3 worm cellular contexts compared by ENCODE assay signal in genomic region chrV:9095613-9096317, ce11.
TF ChIP-seq lines count a peak whose summit lies in the region.

TSS of gene F21C10.10 (plus strand) at chrV:9096267.

TF ChIP-seq in whole organism, L1 larva, 84 proteins besides CTCF, POLR2A, EP300 and RAD21 (continued from another document and continues in another):
- TF ChIP-seq nhr-20 (tag; optimal IDR thresholded peaks at IDR 0.05; lab: Kevin White, UChicago) (peak; percentile 97), egl-27 (tag; optimal IDR thresholded peaks at IDR 0.05; lab: Kevin White, UChicago) (peak; percentile 33 to 39), lsy-2 (tag; optimal IDR thresholded peaks at IDR 0.05; lab: Kevin White, UChicago) (peak; percentile 70 to 74), efl-1 (optimal IDR thresholded peaks at IDR 0.05; lab: Kevin White, UChicago) (peak; percentile 46 to 51), efl-1 (GFP tag; optimal IDR thresholded peaks at IDR 0.05 in 1 of 2; lab: Kevin White, UChicago) (peak; percentile 28 to 95), nhr-19 (GFP tag; conservative IDR thresholded peaks at IDR 0.05; lab: Robert Waterston, UW) (peak; percentile 96), nhr-76 (tag; optimal IDR thresholded peaks at IDR 0.05; lab: Kevin White, UChicago) (no peak), hlh-4 (tag; optimal IDR thresholded peaks at IDR 0.05; lab: Kevin White, UChicago) (no peak), tbx-2 (tag; optimal IDR thresholded peaks at IDR 0.05; lab: Kevin White, UChicago) (peak; percentile 86), sup-37 (GFP tag; optimal IDR thresholded peaks at IDR 0.05; lab: Kevin White, UChicago) (peak; percentile 8), lin-13 (GFP tag; optimal IDR thresholded peaks at IDR 0.05; lab: Kevin White, UChicago) (peak; percentile 59), C04F5.9 (tag; optimal IDR thresholded peaks at IDR 0.05; lab: Kevin White, UChicago) (peak; percentile 14), mef-2 (tag; optimal IDR thresholded peaks at IDR 0.05; lab: Kevin White, UChicago) (no peak), hpl-2 (GFP tag; optimal IDR thresholded peaks at IDR 0.05; lab: Kevin White, UChicago) (no peak), blmp-1 (tag; optimal IDR thresholded peaks at IDR 0.05; lab: Kevin White, UChicago) (peak; percentile 83), elt-2 (tag; optimal IDR thresholded peaks at IDR 0.05; lab: Kevin White, UChicago) (peak; percentile 83), ceh-63 (GFP tag; optimal IDR thresholded peaks at IDR 0.05; lab: Kevin White, UChicago) (no peak), aly-2 (tag; optimal IDR thresholded peaks at IDR 0.05; lab: Kevin White, UChicago) (no peak), ceh-88 (GFP tag; IDR thresholded peaks at IDR 0.05; lab: Robert Waterston, UW) (no peak), alr-1 (tag; optimal IDR thresholded peaks at IDR 0.05; lab: Kevin White, UChicago; ENCODE audit: borderline replicate concordance) (no peak), nhr-47 (tag; optimal IDR thresholded peaks at IDR 0.05; lab: Kevin White, UChicago) (peak; percentile 70), grh-1 (GFP tag; IDR thresholded peaks at IDR 0.05; lab: Robert Waterston, UW) (peak; percentile 67), mep-1 (tag; optimal IDR thresholded peaks at IDR 0.05; lab: Kevin White, UChicago) (peak; percentile 87), C16A3.4 (tag; optimal IDR thresholded peaks at IDR 0.05; lab: Kevin White, UChicago) (peak; percentile 75), irx-1 (tag; optimal IDR thresholded peaks at IDR 0.05; lab: Kevin White, UChicago) (peak; percentile 69), mdl-1 (tag; optimal IDR thresholded peaks at IDR 0.05; lab: Kevin White, UChicago) (peak in 1 of 2 experiments; percentile 98), pax-3 (tag; optimal IDR thresholded peaks at IDR 0.05; lab: Kevin White, UChicago) (peak; percentile 16), nhr-84 (tag; optimal IDR thresholded peaks at IDR 0.05; lab: Kevin White, UChicago) (no peak), sox-4 (tag; optimal IDR thresholded peaks at IDR 0.05; lab: Kevin White, UChicago) (no peak), mab-9 (GFP tag; IDR thresholded peaks at IDR 0.05; lab: Robert Waterston, UW) (0 out of 2 replicates have a peak, but pooled peaks have one; percentile 7), lin-15B (tag; optimal IDR thresholded peaks at IDR 0.05; lab: Kevin White, UChicago) (no peak), zip-4 (GFP tag; optimal IDR thresholded peaks at IDR 0.05; lab: Kevin White, UChicago) (no peak), efl-3 (GFP tag; optimal IDR thresholded peaks at IDR 0.05; lab: Kevin White, UChicago) (no peak), nhr-28 (tag; optimal IDR thresholded peaks at IDR 0.05; lab: Kevin White, UChicago) (no peak), unc-30 (tag; optimal IDR thresholded peaks at IDR 0.05; lab: Kevin White, UChicago) (no peak), jun-1 (tag; optimal IDR thresholded peaks at IDR 0.05; lab: Kevin White, UChicago) (peak; percentile 41), swsn-7 (tag; optimal IDR thresholded peaks at IDR 0.05; lab: Kevin White, UChicago) (peak; percentile 62), ets-5 (GFP tag; IDR thresholded peaks at IDR 0.05; lab: Robert Waterston, UW) (no peak), ceh-90 (tag; optimal IDR thresholded peaks at IDR 0.05; lab: Kevin White, UChicago) (no peak), ceh-8 (GFP tag; optimal IDR thresholded peaks at IDR 0.05; lab: Kevin White, UChicago) (no peak), nhr-11 (tag; optimal IDR thresholded peaks at IDR 0.05; lab: Kevin White, UChicago) (peak; percentile 23), nhr-71 (tag; optimal IDR thresholded peaks at IDR 0.05; lab: Kevin White, UChicago) (peak; percentile 94), ceh-82 (tag; optimal IDR thresholded peaks at IDR 0.05; lab: Kevin White, UChicago) (peak in 2 of 3 experiments; percentile 9 to 31), skn-1 (tag; optimal IDR thresholded peaks at IDR 0.05; lab: Kevin White, UChicago) (peak; percentile 77)

TF ChIP-seq in whole organism, L3 larva, 47 proteins besides CTCF, POLR2A, EP300 and RAD21 (continued from another document):
- TF ChIP-seq lsy-12 (tag; optimal IDR thresholded peaks at IDR 0.05; lab: Kevin White, UChicago) (peak; percentile 41), ceh-28 (tag; optimal IDR thresholded peaks at IDR 0.05; lab: Kevin White, UChicago) (peak; percentile 80), ceh-9 (tag; optimal IDR thresholded peaks at IDR 0.05; lab: Kevin White, UChicago) (no peak), pqm-1 (tag; optimal IDR thresholded peaks at IDR 0.05; lab: Kevin White, UChicago) (peak; percentile 89), lin-15B (tag; optimal IDR thresholded peaks at IDR 0.05; lab: Kevin White, UChicago) (no peak), nhr-77 (tag; optimal IDR thresholded peaks at IDR 0.05; lab: Kevin White, UChicago) (peak; percentile 23), elt-3 (tag; optimal IDR thresholded peaks at IDR 0.05; lab: Kevin White, UChicago) (peak in 2 of 3 experiments; percentile 43 to 81), tbx-2 (tag; optimal IDR thresholded peaks at IDR 0.05; lab: Kevin White, UChicago) (peak; percentile 57), ztf-11 (tag; optimal IDR thresholded peaks at IDR 0.05; lab: Kevin White, UChicago) (no peak), nhr-28 (tag; optimal IDR thresholded peaks at IDR 0.05; lab: Kevin White, UChicago) (no peak), nhr-237 (tag; optimal IDR thresholded peaks at IDR 0.05; lab: Kevin White, UChicago) (no peak), ama-1 (optimal IDR thresholded peaks at IDR 0.05; lab: Kevin White, UChicago) (no peak), nfya-1 (tag; optimal IDR thresholded peaks at IDR 0.05; lab: Kevin White, UChicago; ENCODE audit: insufficient read depth) (peak; percentile 85), nhr-25 (tag; optimal IDR thresholded peaks at IDR 0.05; lab: Kevin White, UChicago) (peak; percentile 94), fos-1 (tag; optimal IDR thresholded peaks at IDR 0.05; lab: Kevin White, UChicago) (peak; percentile 15), hmg-11 (tag; optimal IDR thresholded peaks at IDR 0.05; lab: Kevin White, UChicago) (peak; percentile 62), lin-39 (tag; optimal IDR thresholded peaks at IDR 0.05; lab: Kevin White, UChicago) (peak; percentile 84), nhr-23 (tag; optimal IDR thresholded peaks at IDR 0.05; lab: Kevin White, UChicago) (peak; percentile 95)

TF ChIP-seq in whole organism, young adult, 124 proteins besides CTCF, POLR2A, EP300 and RAD21 (continued from another document):
- TF ChIP-seq B0261.1 (tag; optimal IDR thresholded peaks at IDR 0.05; lab: Kevin White, UChicago), result no peak
- peak; percentile 62; the same call in 1 of the 2 replicates for TF ChIP-seq hsf-1 (GFP tag; IDR thresholded peaks at IDR 0.05; lab: Robert Waterston, UW)
- peak; percentile 80 for TF ChIP-seq K11D2.4 (GFP tag; IDR thresholded peaks at IDR 0.05; lab: Robert Waterston, UW)
- no peak for TF ChIP-seq ztf-25 (GFP tag; IDR thresholded peaks at IDR 0.05; lab: Robert Waterston, UW)
- TF ChIP-seq ceh-40 (GFP tag; IDR thresholded peaks at IDR 0.05; lab: Robert Waterston, UW), result no peak
- TF ChIP-seq mcd-1 (GFP tag; IDR thresholded peaks at IDR 0.05; lab: Robert Waterston, UW), result peak; percentile 50
- TF ChIP-seq dpff-1 (tag; optimal IDR thresholded peaks at IDR 0.05; lab: Kevin White, UChicago), result no peak
- no peak for TF ChIP-seq ceh-100 (GFP tag; IDR thresholded peaks at IDR 0.05; lab: Robert Waterston, UW)
- no peak for TF ChIP-seq ztf-28 (GFP tag; IDR thresholded peaks at IDR 0.05; lab: Robert Waterston, UW)
- no peak for TF ChIP-seq him-1 (tag; optimal IDR thresholded peaks at IDR 0.05; lab: Kevin White, UChicago)
- TF ChIP-seq die-1 (tag; optimal IDR thresholded peaks at IDR 0.05; lab: Kevin White, UChicago), result peak; percentile 21
- TF ChIP-seq F22D6.2 (tag; optimal IDR thresholded peaks at IDR 0.05; lab: Kevin White, UChicago), result peak; percentile 94
- no peak for TF ChIP-seq ceh-91 (GFP tag; IDR thresholded peaks at IDR 0.05; lab: Robert Waterston, UW)
- peak; percentile 27 for TF ChIP-seq nhr-90 (tag; optimal IDR thresholded peaks at IDR 0.05; lab: Kevin White, UChicago)
- TF ChIP-seq fkh-3 (tag; optimal IDR thresholded peaks at IDR 0.05; lab: Kevin White, UChicago), result no peak
- no peak for TF ChIP-seq sea-2 (GFP tag; IDR thresholded peaks at IDR 0.05; lab: Robert Waterston, UW)
- TF ChIP-seq madf-10 (tag; optimal IDR thresholded peaks at IDR 0.05; lab: Kevin White, UChicago), result peak; percentile 72
- no peak for TF ChIP-seq bed-1 (GFP tag; IDR thresholded peaks at IDR 0.05; lab: Robert Waterston, UW)
- no peak for TF ChIP-seq madf-6 (GFP tag; IDR thresholded peaks at IDR 0.05; lab: Robert Waterston, UW)
- TF ChIP-seq lin-54 (GFP tag; optimal IDR thresholded peaks at IDR 0.05; lab: Kevin White, UChicago), result peak; percentile 55
- TF ChIP-seq hlh-12 (tag; optimal IDR thresholded peaks at IDR 0.05; lab: Kevin White, UChicago), result no peak
- TF ChIP-seq C17E4.6 (GFP tag; IDR thresholded peaks at IDR 0.05; lab: Robert Waterston, UW), result no peak
- peak; percentile 78 for TF ChIP-seq dox-1 (GFP tag; IDR thresholded peaks at IDR 0.05; lab: Robert Waterston, UW)
- TF ChIP-seq F39B2.1 (GFP tag; IDR thresholded peaks at IDR 0.05; lab: Robert Waterston, UW), result no peak
- TF ChIP-seq mes-4 (tag; optimal IDR thresholded peaks at IDR 0.05; lab: Kevin White, UChicago), result no peak
- TF ChIP-seq C06A6.2 (GFP tag; conservative IDR thresholded peaks at IDR 0.05; lab: Robert Waterston, UW), result peak; percentile 88
- TF ChIP-seq lsl-1 (GFP tag; optimal IDR thresholded peaks at IDR 0.05; lab: Kevin White, UChicago), result no peak
- TF ChIP-seq sptf-2 (GFP tag; optimal IDR thresholded peaks at IDR 0.05; lab: Kevin White, UChicago), result no peak
- TF ChIP-seq zfh-2 (GFP tag; conservative IDR thresholded peaks at IDR 0.05; lab: Robert Waterston, UW), result no peak
- no peak for TF ChIP-seq mxl-1 (tag; optimal IDR thresholded peaks at IDR 0.05; lab: Kevin White, UChicago)
- peak; percentile 58 for TF ChIP-seq ekl-4 (GFP tag; IDR thresholded peaks at IDR 0.05; lab: Robert Waterston, UW)
- peak; percentile 87 for TF ChIP-seq ztf-26 (tag; optimal IDR thresholded peaks at IDR 0.05; lab: Kevin White, UChicago)
- no peak for TF ChIP-seq ets-4 (GFP tag; optimal IDR thresholded peaks at IDR 0.05; lab: Kevin White, UChicago)
- peak; percentile 59; the same call in 1 of the 2 replicates for TF ChIP-seq B0336.3 (GFP tag; IDR thresholded peaks at IDR 0.05; lab: Robert Waterston, UW)
- TF ChIP-seq tbx-9 (tag; optimal IDR thresholded peaks at IDR 0.05; lab: Kevin White, UChicago; ENCODE audit: borderline replicate concordance), result no peak
- TF ChIP-seq egl-18 (GFP tag; IDR thresholded peaks at IDR 0.05; lab: Robert Waterston, UW), result no peak
- TF ChIP-seq B0019.2 (GFP tag; conservative IDR thresholded peaks at IDR 0.05; lab: Robert Waterston, UW), result no peak
- TF ChIP-seq rec-8 (tag; optimal IDR thresholded peaks at IDR 0.05; lab: Kevin White, UChicago), result no peak
- peak; percentile 67 for TF ChIP-seq K12H6.12 (tag; optimal IDR thresholded peaks at IDR 0.05; lab: Kevin White, UChicago)
- TF ChIP-seq mel-28 (tag; optimal IDR thresholded peaks at IDR 0.05; lab: Kevin White, UChicago; ENCODE audit: borderline replicate concordance), result no peak
- TF ChIP-seq nhr-179 (tag; optimal IDR thresholded peaks at IDR 0.05; lab: Kevin White, UChicago), result no peak
- TF ChIP-seq nfya-1 (tag; optimal IDR thresholded peaks at IDR 0.05; lab: Kevin White, UChicago; ENCODE audit: borderline replicate concordance, insufficient read depth), result no peak
- TF ChIP-seq attf-6 (GFP tag; IDR thresholded peaks at IDR 0.05; lab: Robert Waterston, UW), result no peak
- no peak for TF ChIP-seq sdz-38 (tag; optimal IDR thresholded peaks at IDR 0.05; lab: Kevin White, UChicago)
- TF ChIP-seq madf-8 (GFP tag; conservative IDR thresholded peaks at IDR 0.05; lab: Robert Waterston, UW), result no peak
- no peak for TF ChIP-seq unc-130 (GFP tag; optimal IDR thresholded peaks at IDR 0.05; lab: Kevin White, UChicago)
- peak; percentile 91 for TF ChIP-seq lin-40 (tag; optimal IDR thresholded peaks at IDR 0.05; lab: Kevin White, UChicago)
- TF ChIP-seq xnd-1 (tag; optimal IDR thresholded peaks at IDR 0.05; lab: Kevin White, UChicago), result no peak
- TF ChIP-seq Y79H2A.3 (GFP tag; conservative IDR thresholded peaks at IDR 0.05; lab: Robert Waterston, UW), result no peak
- peak; percentile 80 for TF ChIP-seq ceh-27 (GFP tag; optimal IDR thresholded peaks at IDR 0.05; lab: Kevin White, UChicago)
- TF ChIP-seq ztf-18 (tag; optimal IDR thresholded peaks at IDR 0.05; lab: Kevin White, UChicago), result no peak
- no peak for TF ChIP-seq nfya-2 (GFP tag; IDR thresholded peaks at IDR 0.05; lab: Robert Waterston, UW)
- peak; percentile 87 for TF ChIP-seq somi-1 (GFP tag; optimal IDR thresholded peaks at IDR 0.05; lab: Kevin White, UChicago)
- peak in 1 of 3 experiments; percentile 0 for TF ChIP-seq lin-35 (GFP tag; optimal IDR thresholded peaks at IDR 0.05; lab: Kevin White, UChicago)
- TF ChIP-seq efl-1 (GFP tag; optimal IDR thresholded peaks at IDR 0.05; lab: Kevin White, UChicago), result no peak
- no peak for TF ChIP-seq akir-1 (GFP tag; optimal IDR thresholded peaks at IDR 0.05; lab: Kevin White, UChicago)
- peak; percentile 38; the same call in 1 of the 2 replicates for TF ChIP-seq ztf-6 (GFP tag; IDR thresholded peaks at IDR 0.05; lab: Robert Waterston, UW)
- TF ChIP-seq egl-44 (GFP tag; IDR thresholded peaks at IDR 0.05; lab: Robert Waterston, UW), result peak; percentile 42; the same call in 1 of the 2 replicates
- TF ChIP-seq dpl-1 (GFP tag; optimal IDR thresholded peaks at IDR 0.05; lab: Kevin White, UChicago), result no peak
- TF ChIP-seq snpc-4 (GFP tag; optimal IDR thresholded peaks at IDR 0.05; lab: Kevin White, UChicago), result no peak
- TF ChIP-seq snpc-4 (tag; optimal IDR thresholded peaks at IDR 0.05; lab: Kevin White, UChicago), result peak in 2 of 4 experiments; percentile 22 to 48
- no peak for TF ChIP-seq rpc-1 (optimal IDR thresholded peaks at IDR 0.05; lab: Kevin White, UChicago)
- no peak for TF ChIP-seq rpc-1 (tag; optimal IDR thresholded peaks at IDR 0.05; lab: Kevin White, UChicago)
- TF ChIP-seq nhr-80 (tag; optimal IDR thresholded peaks at IDR 0.05; lab: Kevin White, UChicago), result peak; percentile 81
- no peak for TF ChIP-seq hmg-20 (GFP tag; IDR thresholded peaks at IDR 0.05; lab: Robert Waterston, UW)
- peak; percentile 52 for TF ChIP-seq gei-17 (GFP tag; optimal IDR thresholded peaks at IDR 0.05; lab: Kevin White, UChicago)
- TF ChIP-seq lsy-27 (tag; optimal IDR thresholded peaks at IDR 0.05; lab: Kevin White, UChicago; ENCODE audit: borderline replicate concordance, insufficient read depth), result no peak
- no peak for TF ChIP-seq athp-1 (tag; optimal IDR thresholded peaks at IDR 0.05; lab: Kevin White, UChicago)
- peak; percentile 69 for TF ChIP-seq chd-7 (tag; optimal IDR thresholded peaks at IDR 0.05; lab: Kevin White, UChicago)
- peak; percentile 90 for TF ChIP-seq hmg-1.2 (GFP tag; IDR thresholded peaks at IDR 0.05; lab: Robert Waterston, UW)
- no peak for TF ChIP-seq F55B11.4 (tag; optimal IDR thresholded peaks at IDR 0.05; lab: Kevin White, UChicago; ENCODE audit: borderline replicate concordance, insufficient read depth)
- peak; percentile 54 for TF ChIP-seq tbp1 (GFP tag; optimal IDR thresholded peaks at IDR 0.05; lab: Kevin White, UChicago)
